Fruit fly (Drosophila melanogaster): ENCODE data around the gene FoxK.
A peak's percentile ranks its signal among the peaks of the same experiment; 100 is the strongest.

FoxK gene

dm6 chr3L:11113198-11114197, 7.1 kb downstream of the FoxK start, which contains the start of gene Sod1 (continued):
- TF ChIP-seq Sox102F (GFP tag; optimal IDR thresholded peaks at IDR 0.05) (no peak), CG8924 (tag; optimal IDR thresholded peaks at IDR 0.05) (no peak), Camta (GFP tag; optimal IDR thresholded peaks at IDR 0.05) (no peak), fd102C (GFP tag; optimal IDR thresholded peaks at IDR 0.05) (no peak), jigr1 (GFP tag; IDR thresholded peaks at IDR 0.05) (no peak), gfzf (GFP tag; optimal IDR thresholded peaks at IDR 0.05) (peak; percentile 92), Trl (optimal IDR thresholded peaks at IDR 0.05) (no peak), Trl (GFP tag; optimal IDR thresholded peaks at IDR 0.05) (no peak), CG12236 (GFP tag; optimal IDR thresholded peaks at IDR 0.05) (no peak), CG1647 (GFP tag; optimal IDR thresholded peaks at IDR 0.05) (no peak), CG4730 (GFP tag; IDR thresholded peaks at IDR 0.05) (no peak), Dip3 (GFP tag; optimal IDR thresholded peaks at IDR 0.05) (no peak), B-H2 (GFP tag; optimal IDR thresholded peaks at IDR 0.05) (no peak), CG11247 (GFP tag; IDR thresholded peaks at IDR 0.05) (no peak), knrl (GFP tag; IDR thresholded peaks at IDR 0.05; ENCODE audit: partially characterized antibody) (peak; percentile 12; the same call in 1 of the 3 replicates), Sry-β (GFP tag; optimal IDR thresholded peaks at IDR 0.05) (no peak), pho (GFP tag; optimal IDR thresholded peaks at IDR 0.05) (no peak), CG7357 (GFP tag; IDR thresholded peaks at IDR 0.05) (peak; percentile 71), CG6791 (GFP tag; IDR thresholded peaks at IDR 0.05; ENCODE audit: partially characterized antibody) (no peak), Scr (GFP tag; IDR thresholded peaks at IDR 0.05; ENCODE audit: partially characterized antibody) (0 out of 2 replicates have a peak, but pooled peaks have one; percentile 33), kah (GFP tag; optimal IDR thresholded peaks at IDR 0.05) (no peak), en (GFP tag; optimal IDR thresholded peaks at IDR 0.05) (no peak), CkIIα-i1 (GFP tag; IDR thresholded peaks at IDR 0.05) (no peak), CG2678 (tag; optimal IDR thresholded peaks at IDR 0.05) (no peak), CG6689 (GFP tag; IDR thresholded peaks at IDR 0.05) (no peak), ase (GFP tag; IDR thresholded peaks at IDR 0.05) (no peak), CG15479 (GFP tag; optimal IDR thresholded peaks at IDR 0.05) (no peak), az2 (GFP tag; optimal IDR thresholded peaks at IDR 0.05) (no peak), dmrt99B (tag; optimal IDR thresholded peaks at IDR 0.05) (no peak), slou (GFP tag; optimal IDR thresholded peaks at IDR 0.05) (no peak), ems (GFP tag; optimal IDR thresholded peaks at IDR 0.05) (no peak), TFAM (GFP tag; optimal IDR thresholded peaks at IDR 0.05) (no peak), unpg (GFP tag; optimal IDR thresholded peaks at IDR 0.05) (no peak), CG15514 (GFP tag; optimal IDR thresholded peaks at IDR 0.05) (peak; percentile 98), Poxn (GFP tag; IDR thresholded peaks at IDR 0.05) (no peak), schlank (tag; optimal IDR thresholded peaks at IDR 0.05) (no peak), Fer2 (tag; optimal IDR thresholded peaks at IDR 0.05) (no peak), ara (GFP tag; IDR thresholded peaks at IDR 0.05) (no peak), hb (GFP tag; IDR thresholded peaks at IDR 0.05; ENCODE audit: partially characterized antibody) (no peak), Atf-2 (GFP tag; optimal IDR thresholded peaks at IDR 0.05) (no peak), gcm (GFP tag; optimal IDR thresholded peaks at IDR 0.05) (no peak), vfl (GFP tag; optimal IDR thresholded peaks at IDR 0.05) (no peak), wdn (GFP tag; IDR thresholded peaks at IDR 0.05) (no peak), ERR (GFP tag; optimal IDR thresholded peaks at IDR 0.05) (peak; percentile 71), MTF-1 (GFP tag; optimal IDR thresholded peaks at IDR 0.05; ENCODE audit: borderline replicate concordance) (no peak), NC2β (GFP tag; optimal IDR thresholded peaks at IDR 0.05) (no peak), Nf-YB (GFP tag; optimal IDR thresholded peaks at IDR 0.05) (no peak), CG11695 (GFP tag; IDR thresholded peaks at IDR 0.05) (no peak), YL-1 (GFP tag; optimal IDR thresholded peaks at IDR 0.05) (peak; percentile 73)
